Fruit fly (Drosophila melanogaster): ENCODE results near the gene CG17597.

The CG17597 gene

DNA sequence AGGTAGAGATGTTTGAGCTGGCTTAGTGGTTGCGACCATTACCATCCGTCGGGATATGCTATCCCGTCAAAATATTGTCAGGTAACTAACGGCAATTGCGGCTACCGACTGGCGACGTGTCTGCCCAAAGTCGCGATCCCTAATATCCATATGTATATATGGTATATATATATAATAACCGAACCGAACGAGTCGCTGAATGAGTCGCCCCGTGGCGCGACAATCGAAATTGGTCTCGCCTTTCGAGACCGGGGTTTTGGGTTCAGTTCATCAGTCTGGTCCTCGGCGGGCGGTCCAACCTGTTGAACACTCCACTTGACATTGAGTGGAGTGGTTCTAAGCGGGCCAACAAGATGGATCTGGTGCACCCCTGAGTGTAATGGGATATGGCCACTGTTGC lies 44.3 kb upstream of the CG17597 start (continued):
- TF ChIP-seq Six4 (GFP tag; optimal IDR thresholded peaks at IDR 0.05), result no peak
- peak in 1 of 2 experiments; percentile 24 for TF ChIP-seq insv (GFP tag; optimal IDR thresholded peaks at IDR 0.05)
- TF ChIP-seq prd (optimal IDR thresholded peaks at IDR 0.05), result no peak
- TF ChIP-seq prd (GFP tag; IDR thresholded peaks at IDR 0.05), result peak; percentile 42; the same call in 1 of the 3 replicates
- TF ChIP-seq Adf1 (GFP tag; IDR thresholded peaks at IDR 0.05), result no peak
- TF ChIP-seq CG16779 (GFP tag; IDR thresholded peaks at IDR 0.05), result no peak
- peak; percentile 42 for TF ChIP-seq cad (GFP tag; optimal IDR thresholded peaks at IDR 0.05)
- TF ChIP-seq Scr (GFP tag; IDR thresholded peaks at IDR 0.05; ENCODE audit: partially characterized antibody), result no peak
- TF ChIP-seq Taf1 (GFP tag; IDR thresholded peaks at IDR 0.05), result no peak
- TF ChIP-seq lov (optimal IDR thresholded peaks at IDR 0.05), result no peak
- TF ChIP-seq lov (GFP tag; IDR thresholded peaks at IDR 0.05), result 0 out of 3 replicates have a peak, but pooled peaks have one; percentile 13
- peak; percentile 22 for TF ChIP-seq kah (GFP tag; optimal IDR thresholded peaks at IDR 0.05)
- TF ChIP-seq CG11696 (GFP tag; IDR thresholded peaks at IDR 0.05), result no peak
- TF ChIP-seq twi (tag; optimal IDR thresholded peaks at IDR 0.05), result peak; percentile 89
- TF ChIP-seq gsb-n (tag; optimal IDR thresholded peaks at IDR 0.05), result peak; percentile 19
- TF ChIP-seq zen (tag; optimal IDR thresholded peaks at IDR 0.05), result peak; percentile 93

- TF ChIP-seq CG11696 (GFP tag; IDR thresholded peaks at IDR 0.05), result no peak
- no peak for TF ChIP-seq Oaz (GFP tag; IDR thresholded peaks at IDR 0.05)
- TF ChIP-seq CG7556 (GFP tag; optimal IDR thresholded peaks at IDR 0.05), result peak; percentile 32
- no peak for TF ChIP-seq CG2129 (GFP tag; IDR thresholded peaks at IDR 0.05; ENCODE audit: partially characterized antibody)
- TF ChIP-seq tio (GFP tag; optimal IDR thresholded peaks at IDR 0.05), result peak; percentile 18
- peak; percentile 55 for TF ChIP-seq grn (GFP tag; optimal IDR thresholded peaks at IDR 0.05)
- no peak for TF ChIP-seq E2f1 (GFP tag; IDR thresholded peaks at IDR 0.05)
- TF ChIP-seq ash1 (GFP tag; optimal IDR thresholded peaks at IDR 0.05), result no peak
- TF ChIP-seq Stat92E (GFP tag; optimal IDR thresholded peaks at IDR 0.05), result no peak
- TF ChIP-seq sens (GFP tag), result peak; percentile 67
- peak; percentile 14 for TF ChIP-seq CG8290 (GFP tag; optimal IDR thresholded peaks at IDR 0.05)
- no peak for TF ChIP-seq CG8290 (tag; optimal IDR thresholded peaks at IDR 0.05)
- peak; percentile 26 for TF ChIP-seq Camta (GFP tag; optimal IDR thresholded peaks at IDR 0.05)
- TF ChIP-seq grau (tag; optimal IDR thresholded peaks at IDR 0.05), result peak; percentile 17
- TF ChIP-seq Lhr (GFP tag; optimal IDR thresholded peaks at IDR 0.05), result peak; percentile 17
- peak; percentile 6 for TF ChIP-seq CG18262 (tag; optimal IDR thresholded peaks at IDR 0.05)
- TF ChIP-seq CG33557 (GFP tag; optimal IDR thresholded peaks at IDR 0.05), result peak; percentile 51
- TF ChIP-seq ken (GFP tag; IDR thresholded peaks at IDR 0.05), result no peak
- peak; percentile 35 for TF ChIP-seq CG10979 (tag; optimal IDR thresholded peaks at IDR 0.05)
- peak; percentile 62 for TF ChIP-seq sqz (GFP tag; optimal IDR thresholded peaks at IDR 0.05)
- peak; percentile 81 for TF ChIP-seq dmrt11E (tag; optimal IDR thresholded peaks at IDR 0.05)
- TF ChIP-seq CG2116 (GFP tag; optimal IDR thresholded peaks at IDR 0.05), result no peak
- TF ChIP-seq Kr (GFP tag; optimal IDR thresholded peaks at IDR 0.05), result peak; percentile 4
- no peak for TF ChIP-seq esg (GFP tag; conservative IDR thresholded peaks at IDR 0.05)
- TF ChIP-seq jigr1 (GFP tag; IDR thresholded peaks at IDR 0.05), result no peak
- peak; percentile 26 for TF ChIP-seq CG15696 (tag; optimal IDR thresholded peaks at IDR 0.05)
- TF ChIP-seq CG16815 (GFP tag; optimal IDR thresholded peaks at IDR 0.05), result peak; percentile 28
- TF ChIP-seq CG10267 (tag; optimal IDR thresholded peaks at IDR 0.05), result peak; percentile 18
- TF ChIP-seq CG2202 (tag; optimal IDR thresholded peaks at IDR 0.05), result peak; percentile 22
- no peak for TF ChIP-seq phol (tag; optimal IDR thresholded peaks at IDR 0.05)
- peak in 1 of 2 experiments; percentile 35 for TF ChIP-seq chif (GFP tag; optimal IDR thresholded peaks at IDR 0.05)
- TF ChIP-seq Usf (GFP tag; optimal IDR thresholded peaks at IDR 0.05), result peak; percentile 14
- TF ChIP-seq CG13775 (GFP tag; optimal IDR thresholded peaks at IDR 0.05), result peak; percentile 25
- no peak for TF ChIP-seq sc (optimal IDR thresholded peaks at IDR 0.05)
- TF ChIP-seq sc (GFP tag; optimal IDR thresholded peaks at IDR 0.05), result peak; percentile 13
- TF ChIP-seq nmo (GFP tag; optimal IDR thresholded peaks at IDR 0.05), result peak; percentile 29
- TF ChIP-seq CG8388 (GFP tag; optimal IDR thresholded peaks at IDR 0.05), result peak; percentile 43
Measured at dm6 chr2L:18871822-18872221, 40.9 kb upstream of the CG17597 start.

Data from whole organism, embryonic.